Worm (Caenorhabditis elegans): ENCODE measurements around the gene M04C3.1.

DNA sequence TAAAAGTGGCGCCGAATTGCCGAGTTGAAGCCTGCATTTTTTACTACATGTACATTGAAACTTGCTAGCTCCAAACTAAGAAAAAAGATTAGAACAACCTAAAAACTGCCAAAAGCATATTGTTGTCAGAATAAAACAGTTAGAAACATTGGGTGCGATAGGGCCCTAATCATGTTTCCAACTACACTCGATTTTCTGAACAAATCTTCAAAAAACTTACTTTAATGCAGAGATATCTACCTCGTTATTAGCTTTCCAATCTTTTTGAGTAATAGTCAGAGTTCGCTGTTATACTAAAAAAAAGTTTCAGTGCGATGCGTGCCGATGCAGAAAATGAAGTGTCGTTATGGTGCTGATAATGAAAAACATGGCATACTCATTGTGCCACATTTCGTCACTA, 10.2 kb upstream of the M04C3.1 start, which contains the start of the genes Y43F8B.13 and Y43F8B.14:
- TF ChIP-seq unc-39 (tag; optimal IDR thresholded peaks at IDR 0.05): no peak
- TF ChIP-seq lsy-2 (tag; optimal IDR thresholded peaks at IDR 0.05): no peak
- no peak for TF ChIP-seq nhr-23 (tag; optimal IDR thresholded peaks at IDR 0.05)
- no peak for TF ChIP-seq unc-55 (GFP tag; optimal IDR thresholded peaks at IDR 0.05)
- no peak for TF ChIP-seq ama-1 (optimal IDR thresholded peaks at IDR 0.05)
- TF ChIP-seq fos-1 (tag; optimal IDR thresholded peaks at IDR 0.05): no peak
- TF ChIP-seq lin-39 (tag; optimal IDR thresholded peaks at IDR 0.05): no peak
- no peak for TF ChIP-seq snpc-4 (tag; optimal IDR thresholded peaks at IDR 0.05)
- TF ChIP-seq blmp-1 (tag; optimal IDR thresholded peaks at IDR 0.05; ENCODE audit: insufficient read depth): no peak
- TF ChIP-seq zag-1 (tag; optimal IDR thresholded peaks at IDR 0.05): no peak

All from whole organism, L2 larva.